Worm (Caenorhabditis elegans): ENCODE data around the gene drl-1.
A peak's percentile ranks its signal among the peaks of the same experiment; 100 is the strongest.

The drl-1 gene

DNA sequence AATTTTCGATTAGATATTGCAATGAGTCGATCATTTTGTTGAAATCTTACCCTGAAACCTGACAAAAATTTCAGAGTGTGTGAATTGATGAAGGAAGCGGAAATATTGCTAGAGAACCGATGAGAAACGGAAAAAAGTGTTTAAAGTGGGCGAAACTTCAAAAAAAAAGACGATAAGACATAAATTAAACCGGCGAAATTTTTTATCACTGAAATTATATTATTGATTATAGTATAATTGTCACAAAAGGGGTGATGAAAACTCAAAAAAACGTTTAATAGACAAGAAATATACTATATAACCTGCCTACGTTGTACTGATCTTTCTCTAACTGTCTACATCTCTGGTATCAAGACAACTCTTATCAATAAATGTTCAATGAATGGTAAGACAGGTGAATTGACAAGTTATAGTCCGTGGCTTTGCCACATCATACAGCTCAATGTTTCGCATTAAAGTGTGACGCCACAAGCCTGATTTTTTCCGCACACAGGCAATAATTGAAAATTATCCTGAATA is 12.3 kb downstream of the drl-1 start, which contains the start of gene pxmp-4:
TSS of gene pxmp-4 (minus strand) at position 51 of the 519 bp plus-strand sequence.
- TF ChIP-seq ztf-11 (tag; optimal IDR thresholded peaks at IDR 0.05) (no peak), sptf-1 (tag; optimal IDR thresholded peaks at IDR 0.05) (no peak), mls-2 (tag; optimal IDR thresholded peaks at IDR 0.05) (no peak), tbx-8 (GFP tag; optimal IDR thresholded peaks at IDR 0.05) (no peak)

DNA sequence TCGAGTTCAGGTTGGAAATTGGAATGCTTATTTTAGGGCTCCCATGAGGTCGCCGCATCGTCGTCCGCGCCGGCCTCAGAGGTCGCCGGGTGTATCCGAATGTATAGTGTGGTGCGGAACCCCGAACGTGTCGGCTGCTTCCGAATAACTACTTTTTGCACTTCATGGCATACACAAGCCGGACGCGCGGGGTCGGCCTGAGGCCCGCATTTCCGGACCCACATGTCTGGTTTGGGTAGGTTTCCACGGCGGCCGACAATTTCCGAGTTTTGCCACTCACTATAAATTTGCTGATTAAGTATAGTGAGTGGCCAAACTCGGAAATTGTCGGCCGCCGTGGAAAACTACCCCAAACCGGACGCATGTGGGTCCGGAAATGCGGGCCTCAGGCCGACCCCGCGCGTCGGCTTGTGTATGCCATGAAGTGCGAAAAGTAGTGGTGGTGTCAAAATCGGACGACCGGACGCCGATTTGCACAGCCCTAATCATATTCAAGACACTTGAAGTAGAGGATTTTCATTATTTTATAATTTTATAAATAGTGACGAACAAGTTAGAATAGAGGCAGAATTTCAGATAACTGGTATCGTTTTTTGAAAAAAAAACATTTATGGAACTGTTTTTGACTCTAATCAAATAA is 13.5 kb downstream of the drl-1 start:
- TF ChIP-seq zip-8 (tag; optimal IDR thresholded peaks at IDR 0.05) (no peak), nhr-12 (tag; optimal IDR thresholded peaks at IDR 0.05) (no peak), nhr-237 (tag; optimal IDR thresholded peaks at IDR 0.05) (no peak), elt-3 (tag; optimal IDR thresholded peaks at IDR 0.05) (no peak), unc-120 (tag; optimal IDR thresholded peaks at IDR 0.05; ENCODE audit: poor library complexity, severe bottlenecking) (no peak), cnd-1 (tag; optimal IDR thresholded peaks at IDR 0.05) (no peak)

DNA sequence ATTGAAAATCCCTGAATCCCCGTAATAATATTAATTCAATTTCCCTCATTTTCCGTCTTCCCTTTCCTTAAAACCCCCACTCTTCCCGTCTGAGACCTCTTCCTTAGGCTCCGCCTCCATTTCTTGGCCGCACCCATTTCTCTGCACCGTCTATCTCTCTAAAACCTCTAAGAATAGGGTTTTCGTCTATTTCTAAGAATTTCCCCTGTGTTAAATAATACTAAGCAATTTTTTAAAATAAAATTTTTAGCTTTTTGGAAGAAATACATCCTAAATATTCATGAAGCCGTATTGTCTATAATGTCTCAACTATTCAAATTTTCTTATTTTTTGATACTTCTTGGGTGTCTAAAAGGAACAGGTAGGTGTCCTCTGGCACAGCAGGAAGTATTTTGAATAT is 14.6 kb downstream of the drl-1 start, which contains the start of gene cdh-8:
TSS of gene cdh-8 (plus strand) at position 301 of the 400 bp plus-strand sequence.
- TF ChIP-seq drap-1 (GFP tag; optimal IDR thresholded peaks at IDR 0.05) (no peak), lin-13 (tag; optimal IDR thresholded peaks at IDR 0.05) (no peak), ces-1 (GFP tag; optimal IDR thresholded peaks at IDR 0.05) (peak; percentile 47)

DNA sequence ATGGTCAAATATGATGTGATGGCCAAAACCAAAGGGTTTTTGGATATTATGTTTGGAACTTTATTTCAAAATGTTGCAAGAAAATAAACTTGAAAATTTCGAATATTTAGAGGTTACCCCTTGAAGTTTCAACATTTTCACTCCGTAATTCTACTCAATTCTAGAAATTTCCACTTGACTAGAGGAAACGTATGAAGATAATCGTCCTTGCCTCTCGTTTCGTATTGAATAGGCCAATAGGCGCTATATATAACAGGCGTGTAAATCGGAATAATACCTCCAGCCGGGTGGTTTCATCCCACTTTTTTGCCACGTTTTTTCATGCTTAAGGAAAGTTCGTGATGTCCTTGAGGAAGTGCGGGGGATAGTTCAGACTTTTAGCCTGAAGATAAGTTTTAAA is 18.4 kb downstream of the drl-1 start:
- TF ChIP-seq ceh-39 (tag; optimal IDR thresholded peaks at IDR 0.05) (no peak), unc-120 (tag; optimal IDR thresholded peaks at IDR 0.05; ENCODE audit: poor library complexity, severe bottlenecking) (no peak), sptf-1 (tag; optimal IDR thresholded peaks at IDR 0.05) (no peak), mab-5 (tag; optimal IDR thresholded peaks at IDR 0.05) (no peak), blmp-1 (tag; optimal IDR thresholded peaks at IDR 0.05) (no peak), nhr-76 (tag; optimal IDR thresholded peaks at IDR 0.05) (no peak), elt-3 (tag; optimal IDR thresholded peaks at IDR 0.05) (no peak), nhr-2 (tag; optimal IDR thresholded peaks at IDR 0.05) (no peak), lin-13 (tag; optimal IDR thresholded peaks at IDR 0.05) (no peak), drap-1 (GFP tag; optimal IDR thresholded peaks at IDR 0.05) (no peak), cnd-1 (tag; optimal IDR thresholded peaks at IDR 0.05) (no peak)

DNA sequence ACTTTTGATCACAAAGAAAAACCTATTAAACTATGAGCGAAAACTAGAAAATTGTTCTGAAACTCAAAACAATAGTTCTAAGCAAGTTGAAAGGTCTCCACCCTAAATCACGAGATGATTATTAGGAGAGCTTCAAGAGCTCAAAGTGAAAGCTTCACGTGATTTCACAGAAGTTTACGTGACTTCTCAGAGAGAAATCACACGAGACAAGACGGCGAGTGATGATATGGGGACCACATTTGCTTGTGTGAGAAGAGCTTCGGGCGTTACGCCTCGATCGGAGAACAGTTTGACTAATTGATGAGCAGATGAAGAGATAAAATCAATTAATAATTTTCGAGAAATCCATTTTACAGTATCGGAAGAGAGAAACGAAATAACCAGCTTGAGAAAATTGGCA is 40.1 kb downstream of the drl-1 start:
- TF ChIP-seq ceh-83 (GFP tag; optimal IDR thresholded peaks at IDR 0.05) (no peak), sptf-1 (tag; optimal IDR thresholded peaks at IDR 0.05) (no peak), zip-8 (tag; optimal IDR thresholded peaks at IDR 0.05) (no peak), bed-3 (GFP tag; optimal IDR thresholded peaks at IDR 0.05) (no peak), pha-4 (tag; optimal IDR thresholded peaks at IDR 0.05) (no peak), cnd-1 (tag; optimal IDR thresholded peaks at IDR 0.05) (no peak), drap-1 (GFP tag; optimal IDR thresholded peaks at IDR 0.05) (no peak), lsy-2 (tag; optimal IDR thresholded peaks at IDR 0.05) (no peak), nhr-28 (tag; optimal IDR thresholded peaks at IDR 0.05) (no peak)

DNA sequence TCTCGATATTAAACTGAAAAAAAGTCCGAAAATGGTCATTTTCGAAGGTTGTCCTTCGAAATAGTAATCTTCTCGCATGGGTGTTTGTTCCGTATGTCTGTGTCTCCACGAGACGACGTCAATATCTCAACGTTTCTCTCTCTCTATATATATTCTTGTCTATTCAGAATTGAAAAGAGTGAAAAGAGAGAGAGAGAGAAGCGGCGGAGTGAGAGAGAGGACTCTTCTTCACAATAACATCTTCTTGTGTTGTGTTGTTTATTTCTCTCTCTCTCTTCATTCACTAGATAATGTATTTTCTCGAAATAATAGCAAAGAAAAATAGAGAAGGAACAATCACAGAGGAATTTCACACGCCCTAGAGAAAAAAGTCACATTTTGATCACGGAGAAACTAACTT is 41.5 kb downstream of the drl-1 start:
- peak; percentile 46 for TF ChIP-seq unc-120 (tag; optimal IDR thresholded peaks at IDR 0.05; ENCODE audit: poor library complexity, severe bottlenecking)
- TF ChIP-seq sem-2 (GFP tag; optimal IDR thresholded peaks at IDR 0.05): no peak
- TF ChIP-seq ces-1 (GFP tag; optimal IDR thresholded peaks at IDR 0.05): peak; percentile 88
- TF ChIP-seq zip-8 (tag; optimal IDR thresholded peaks at IDR 0.05): no peak
- no peak for TF ChIP-seq ceh-39 (tag; optimal IDR thresholded peaks at IDR 0.05)
- no peak for TF ChIP-seq ceh-83 (GFP tag; optimal IDR thresholded peaks at IDR 0.05)
- peak; percentile 55 for TF ChIP-seq unc-62 (GFP tag; optimal IDR thresholded peaks at IDR 0.05)
- peak; percentile 62 for TF ChIP-seq blmp-1 (tag; optimal IDR thresholded peaks at IDR 0.05)
- TF ChIP-seq nhr-237 (tag; optimal IDR thresholded peaks at IDR 0.05): no peak
- TF ChIP-seq mep-1 (tag; optimal IDR thresholded peaks at IDR 0.05): peak; percentile 9
- TF ChIP-seq drap-1 (GFP tag; optimal IDR thresholded peaks at IDR 0.05): no peak
- no peak for TF ChIP-seq hlh-1 (tag; optimal IDR thresholded peaks at IDR 0.05)

Measured in whole organism, mixed stage, embryonic.